Worm (Caenorhabditis elegans) whole organism, L4 larva: Measurements from ENCODE around the gene nspa-9.

Source experiments
- D1046.2 ChIP-seq: fragments of 200-800 bp; sonication (Bioruptor generic); IDR thresholded peaks from 2 replicates; pipeline ENCODE4 v1.3.6; 2022; ENCODE audit warnings: missing genetic modification characterization, missing compliant biosample characterization
- F10B5.3 ChIP-seq: sonication (generic microtip); optimal IDR thresholded peaks from 2 replicates; lab custom pipeline; 2016; ENCODE audit warnings: mild to moderate bottlenecking, missing genetic modification characterization, missing compliant biosample characterization
- F37D6.2 ChIP-seq: sonication (generic microtip); optimal IDR thresholded peaks from 2 replicates; lab custom pipeline; 2016; ENCODE audit warnings: mild to moderate bottlenecking, missing genetic modification characterization, missing compliant biosample characterization
- F44E2.7 ChIP-seq: fragments of 200-800 bp; sonication (Bioruptor generic); IDR thresholded peaks from 2 replicates; pipeline ENCODE4 v2.1.2; 2022; ENCODE audit warnings: missing genetic modification characterization, missing compliant biosample characterization
- R02D3.7 ChIP-seq: fragments of 150-350 bp; sonication (generic microtip); optimal IDR thresholded peaks from 3 replicates; lab custom pipeline; 2014; ENCODE audit warnings: missing biosample characterization, missing genetic modification characterization
- T26A8.4 ChIP-seq: fragments of 200-800 bp; sonication (Bioruptor generic); IDR thresholded peaks from 2 replicates; pipeline ENCODE4 v1.3.6; 2022; ENCODE audit warnings: missing genetic modification characterization, missing compliant biosample characterization
- Y75B8A.6 ChIP-seq: fragments of 200-800 bp; sonication (Bioruptor generic); IDR thresholded peaks from 2 replicates; pipeline ENCODE4 v1.3.6; 2022; ENCODE audit warnings: missing genetic modification reagents, missing genetic modification characterization, missing compliant biosample characterization
- ZK337.2 ChIP-seq: fragments of 200-800 bp; sonication (Bioruptor generic); IDR thresholded peaks from 2 replicates; pipeline ENCODE4 v1.3.6; 2022; ENCODE audit warnings: missing genetic modification reagents, missing genetic modification characterization, missing compliant biosample characterization
- aly-2 ChIP-seq: sonication (generic microtip); optimal IDR thresholded peaks from 2 replicates; lab custom pipeline; 2018; ENCODE audit warnings: missing biosample characterization, missing genetic modification characterization
- ama-1 ChIP-seq: fragments of 150-350 bp; optimal IDR thresholded peaks from 2 replicates; lab custom pipeline; 2014; ENCODE audit warnings: inconsistent platforms, mixed read lengths
- arid-1 ChIP-seq: fragments of 200-800 bp; sonication (Bioruptor generic); conservative IDR thresholded peaks from 2 replicates; pipeline ENCODE4 v1.3.6; 2022; ENCODE audit warnings: missing genetic modification reagents, missing genetic modification characterization, missing compliant biosample characterization
- ceh-20 ChIP-seq: fragments of 200-800 bp; sonication (Bioruptor generic); IDR thresholded peaks from 2 replicates; pipeline ENCODE4 v1.3.6; 2022; ENCODE audit warnings: missing genetic modification reagents, missing genetic modification characterization, missing compliant biosample characterization
- ces-1 ChIP-seq: fragments of 150-350 bp; sonication (generic microtip); optimal IDR thresholded peaks from 4 replicates; lab custom pipeline; 2014; ENCODE audit warnings: missing biosample characterization, missing genetic modification reagents, missing genetic modification characterization
- cey-2 ChIP-seq: sonication (generic microtip); optimal IDR thresholded peaks from 3 replicates; lab custom pipeline; 2017; ENCODE audit warnings: missing genetic modification characterization, mild to moderate bottlenecking, missing compliant biosample characterization, antibody characterized with exemption, borderline replicate concordance; ENCODE audit not compliant: insufficient read depth
- daf-16 ChIP-seq, 3 experiments: sonication (generic microtip); optimal IDR thresholded peaks; 2 replicates each; lab custom pipeline; 2016 to 2017; ENCODE audit warnings: missing genetic modification characterization in 3 of 3, missing genetic modification reagents in 3 of 3, mild to moderate bottlenecking in 2 of 3, missing compliant biosample characterization in 2 of 3, missing biosample characterization in 1 of 3, moderate library complexity in 1 of 3
- daf-19 ChIP-seq: fragments of 200-800 bp; sonication (Bioruptor generic); conservative IDR thresholded peaks from 2 replicates; pipeline ENCODE4 v1.3.6; 2022; ENCODE audit warnings: missing genetic modification characterization, missing compliant biosample characterization
- daf-8 ChIP-seq: fragments of 200-800 bp; sonication (Bioruptor generic); IDR thresholded peaks from 2 replicates; pipeline ENCODE4 v1.3.6; 2022; ENCODE audit warnings: missing genetic modification characterization, missing compliant biosample characterization
- dmd-6 ChIP-seq: fragments of 200-800 bp; sonication (Bioruptor generic); IDR thresholded peaks from 2 replicates; pipeline ENCODE4 v1.3.6; 2022; ENCODE audit warnings: missing genetic modification reagents, missing genetic modification characterization, missing compliant biosample characterization
- duxl-1 ChIP-seq: sonication (generic microtip); optimal IDR thresholded peaks from 2 replicates; lab custom pipeline; 2016; ENCODE audit warnings: mild to moderate bottlenecking, missing genetic modification characterization, moderate library complexity, missing compliant biosample characterization; ENCODE audit not compliant: poor library complexity
- dve-1 ChIP-seq: sonication (generic microtip); optimal IDR thresholded peaks from 2 replicates; lab custom pipeline; 2017; ENCODE audit warnings: antibody characterized with exemption, mild to moderate bottlenecking, missing genetic modification characterization, missing compliant biosample characterization; ENCODE audit not compliant: insufficient read depth
- hif-1 ChIP-seq, 2 experiments: sonication (generic microtip); optimal IDR thresholded peaks; 2 replicates each; lab custom pipeline; 2016 to 2017; ENCODE audit warnings: missing compliant biosample characterization in 2 of 2, missing genetic modification characterization in 2 of 2, missing genetic modification reagents in 2 of 2, missing genotype in 2 of 2, mild to moderate bottlenecking in 1 of 2
- hmg-1.1 ChIP-seq: fragments of 200-800 bp; sonication (Bioruptor generic); IDR thresholded peaks from 2 replicates; pipeline ENCODE4 v1.3.6; 2022; ENCODE audit warnings: missing genetic modification reagents, missing genetic modification characterization, missing compliant biosample characterization
- jun-1 ChIP-seq: fragments of 150-350 bp; optimal IDR thresholded peaks from 2 replicates; lab custom pipeline; 2014; ENCODE audit warnings: missing biosample characterization, missing genetic modification reagents, missing genetic modification characterization
- lin-39 ChIP-seq: fragments of 150-350 bp; optimal IDR thresholded peaks from 2 replicates; lab custom pipeline; 2014; ENCODE audit warnings: missing biosample characterization, missing genetic modification reagents, missing genetic modification characterization
- madf-5 ChIP-seq, 2 experiments: fragments of 200-800 bp; sonication (Bioruptor generic); IDR thresholded peaks; 2 replicates each; pipeline ENCODE4 v1.3.6; 2022; ENCODE audit warnings: missing compliant biosample characterization in 2 of 2, missing genetic modification characterization in 2 of 2
- mes-2 ChIP-seq: sonication (generic microtip); optimal IDR thresholded peaks from 2 replicates; lab custom pipeline; 2016; ENCODE audit warnings: missing genotype, mild to moderate bottlenecking, missing genetic modification characterization, missing compliant biosample characterization; ENCODE audit not compliant: poor library complexity, severe bottlenecking
- mxl-2 ChIP-seq: fragments of 200-800 bp; sonication (Bioruptor generic); conservative IDR thresholded peaks from 2 replicates; pipeline ENCODE4 v1.3.6; 2022; ENCODE audit warnings: missing genetic modification reagents, missing genetic modification characterization, missing compliant biosample characterization
- nhr-102 ChIP-seq: sonication (generic microtip); optimal IDR thresholded peaks from 2 replicates; lab custom pipeline; 2016; ENCODE audit warnings: mild to moderate bottlenecking, missing genetic modification characterization, moderate library complexity, missing compliant biosample characterization
- nhr-11 ChIP-seq: fragments of 150-350 bp; optimal IDR thresholded peaks from 2 replicates; lab custom pipeline; 2014; ENCODE audit warnings: missing biosample characterization, missing genetic modification characterization
- nhr-42 ChIP-seq: fragments of 200-800 bp; sonication (Bioruptor generic); IDR thresholded peaks from 2 replicates; pipeline ENCODE4 v1.3.6; 2022; ENCODE audit warnings: missing genetic modification characterization, missing compliant biosample characterization
- nhr-48 ChIP-seq: sonication (generic microtip); optimal IDR thresholded peaks from 2 replicates; lab custom pipeline; 2016; ENCODE audit warnings: mild to moderate bottlenecking, missing genetic modification characterization, missing compliant biosample characterization
- nhr-76 ChIP-seq: fragments of 150-350 bp; optimal IDR thresholded peaks from 2 replicates; lab custom pipeline; 2014; ENCODE audit warnings: missing biosample characterization, missing genetic modification characterization
- nhr-77 ChIP-seq: fragments of 150-350 bp; optimal IDR thresholded peaks from 2 replicates; lab custom pipeline; 2014; ENCODE audit warnings: missing biosample characterization, missing genetic modification characterization
- pha-4 ChIP-seq, 2 experiments: fragments of 150-350 bp in 1 of 2; fragments of 200-800 bp in 1 of 2; sonication (Bioruptor generic) in 1 of 2; IDR thresholded peaks in 1 of 2; optimal IDR thresholded peaks in 1 of 2; 2 replicates each; pipeline versions ENCODE4 v1.3.6 to Lab custom; 2014 to 2022; ENCODE audit warnings: missing genetic modification characterization in 2 of 2, missing genetic modification reagents in 2 of 2, missing biosample characterization in 1 of 2, missing compliant biosample characterization in 1 of 2
- php-3 ChIP-seq: fragments of 200-800 bp; sonication (Bioruptor generic); IDR thresholded peaks from 2 replicates; pipeline ENCODE4 v1.3.6; 2022; ENCODE audit warnings: missing genetic modification reagents, missing genetic modification characterization, missing compliant biosample characterization
- pqm-1 ChIP-seq: sonication (generic microtip); optimal IDR thresholded peaks from 2 replicates; lab custom pipeline; 2017; ENCODE audit warnings: missing biosample characterization, missing genetic modification characterization
- snpc-1.2 ChIP-seq: fragments of 200-800 bp; sonication (Bioruptor generic); IDR thresholded peaks from 2 replicates; pipeline ENCODE4 v1.3.6; 2022; ENCODE audit warnings: missing genetic modification reagents, missing genetic modification characterization, missing compliant biosample characterization
- spr-1 ChIP-seq: sonication (generic microtip); optimal IDR thresholded peaks from 2 replicates; lab custom pipeline; 2016; ENCODE audit warnings: mild to moderate bottlenecking, missing genetic modification characterization, missing compliant biosample characterization
- spr-3 ChIP-seq: fragments of 200-800 bp; sonication (Bioruptor generic); optimal IDR thresholded peaks from 2 replicates; lab custom pipeline; 2018; ENCODE audit warnings: mild to moderate bottlenecking, missing genetic modification characterization, missing compliant biosample characterization
- tra-1 ChIP-seq: fragments of 200-800 bp; sonication (Bioruptor generic); IDR thresholded peaks from 2 replicates; pipeline ENCODE4 v1.3.6; 2022; ENCODE audit warnings: missing genetic modification reagents, missing genetic modification characterization, missing compliant biosample characterization
- unc-62 ChIP-seq, 3 experiments: fragments of 150-350 bp in 1 of 3; sonication (generic microtip); optimal IDR thresholded peaks in 2 of 3; peaks in 1 of 3; 1 replicate in 1 of 3; 2 replicates in 2 of 3; lab custom pipeline; 2014 to 2017; ENCODE audit warnings: missing biosample characterization in 3 of 3, missing genetic modification characterization in 3 of 3, missing genetic modification reagents in 3 of 3, missing genotype in 1 of 3
- zfp-2 ChIP-seq: sonication (generic microtip); optimal IDR thresholded peaks from 2 replicates; lab custom pipeline; 2016; ENCODE audit warnings: mild to moderate bottlenecking, missing genetic modification characterization, missing compliant biosample characterization
- zip-2 ChIP-seq: fragments of 150-350 bp; optimal IDR thresholded peaks from 2 replicates; lab custom pipeline; 2014; ENCODE audit warnings: missing biosample characterization, missing genetic modification characterization
- ztf-7 ChIP-seq: fragments of 150-350 bp; optimal IDR thresholded peaks from 2 replicates; lab custom pipeline; 2014; ENCODE audit warnings: missing biosample characterization, missing genetic modification characterization

Gene nspa-9

ce11 chrX:11725646-11726045 lies 13.2 kb upstream of the nspa-9 start:
- TF ChIP-seq F10B5.3 (tag; lab: Kevin White, UChicago) (no peak), madf-5 (GFP tag; IDR thresholded peaks at IDR 0.05; lab: Robert Waterston, UW) (no peak), daf-19 (no peak), unc-62 (GFP tag; optimal IDR thresholded peaks at IDR 0.05 in 1 of 2; lab: Kevin White, UChicago) (peak in 1 of 2 experiments; percentile 81), unc-62 (tag; optimal IDR thresholded peaks at IDR 0.05; lab: Kevin White, UChicago) (no peak)

DNA sequence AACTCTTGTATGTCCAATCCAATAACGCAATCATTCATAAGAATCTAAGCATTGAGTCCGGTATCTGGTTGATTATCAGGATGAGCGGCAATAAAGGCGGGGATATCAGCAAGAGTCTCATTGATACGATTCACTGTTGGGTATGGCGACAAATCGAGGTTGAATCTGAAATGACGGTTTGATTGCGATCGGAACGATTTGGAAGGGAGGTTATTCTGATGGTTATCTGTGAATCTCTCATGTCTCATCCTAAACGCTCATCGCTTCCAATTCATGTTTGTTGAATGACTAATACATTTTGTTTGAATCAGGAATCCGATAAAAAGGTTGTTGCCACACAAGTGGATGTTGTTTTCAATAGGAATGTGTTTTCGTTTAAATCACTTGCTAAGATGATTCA lies 12.4 kb upstream of the nspa-9 start:
- TF ChIP-seq unc-62 (GFP tag; optimal IDR thresholded peaks at IDR 0.05 in 1 of 2; lab: Kevin White, UChicago) = peak in 1 of 2 experiments; percentile 69
- TF ChIP-seq unc-62 (tag; optimal IDR thresholded peaks at IDR 0.05; lab: Kevin White, UChicago) = no peak
- TF ChIP-seq ces-1 (GFP tag; lab: Kevin White, UChicago) = no peak
- TF ChIP-seq pha-4 (GFP tag; IDR thresholded peaks at IDR 0.05; lab: Robert Waterston, UW) = no peak
- no peak for TF ChIP-seq pha-4 (tag; optimal IDR thresholded peaks at IDR 0.05; lab: Kevin White, UChicago)
- TF ChIP-seq nhr-48 (tag; lab: Kevin White, UChicago) = no peak

DNA sequence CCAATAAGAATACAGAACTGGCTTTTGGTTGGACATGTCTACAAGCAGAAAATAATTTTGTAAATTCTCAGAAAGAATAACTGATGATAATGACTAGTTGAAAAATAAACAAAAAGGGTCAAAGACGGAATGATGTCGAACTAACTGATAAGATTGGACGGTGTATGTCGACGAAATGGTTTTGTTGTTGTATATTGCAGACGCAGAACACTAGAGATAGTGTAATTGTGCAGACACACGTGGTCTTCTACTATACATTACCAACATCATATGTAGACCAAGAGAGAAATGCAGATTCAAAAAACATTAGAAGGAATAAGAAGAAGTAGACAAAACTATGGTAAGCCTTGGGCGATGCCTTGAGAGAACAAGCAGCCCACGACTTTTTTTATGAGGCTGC lies 11.1 kb upstream of the nspa-9 start, which contains the start of the genes gst-42 and D1053.2:
TSS of gene gst-42 (minus strand) at position 176 of the 400 bp plus-strand sequence.
TSS of gene D1053.2 (plus strand) at position 391 of the 400 bp plus-strand sequence.
- no peak for TF ChIP-seq aly-2 (tag; lab: Kevin White, UChicago)
- TF ChIP-seq Y75B8A.6 = no peak
- TF ChIP-seq duxl-1 (tag; lab: Kevin White, UChicago) = no peak
- TF ChIP-seq hif-1 (tag; optimal IDR thresholded peaks at IDR 0.05; lab: Kevin White, UChicago) = no peak
- TF ChIP-seq ces-1 (GFP tag; lab: Kevin White, UChicago) = no peak
- TF ChIP-seq R02D3.7 (tag; lab: Kevin White, UChicago) = no peak
- TF ChIP-seq ceh-20 (GFP tag; lab: Robert Waterston, UW) = no peak
- peak in 1 of 2 experiments; percentile 9 for TF ChIP-seq daf-16 (GFP tag; optimal IDR thresholded peaks at IDR 0.05; lab: Kevin White, UChicago)
- peak; percentile 99 for TF ChIP-seq daf-16 (tag; optimal IDR thresholded peaks at IDR 0.05; lab: Kevin White, UChicago)
- peak; percentile 63; the same call in 1 of the 2 replicates for TF ChIP-seq tra-1
- no peak for TF ChIP-seq hmg-1.1 (GFP tag; lab: Robert Waterston, UW)
- TF ChIP-seq mxl-2 (GFP tag; lab: Robert Waterston, UW) = no peak
- peak; percentile 33 for TF ChIP-seq ztf-7 (tag; lab: Kevin White, UChicago)
- TF ChIP-seq pha-4 (GFP tag; IDR thresholded peaks at IDR 0.05; lab: Robert Waterston, UW) = no peak
- TF ChIP-seq pha-4 (tag; optimal IDR thresholded peaks at IDR 0.05; lab: Kevin White, UChicago) = peak; percentile 3
- TF ChIP-seq daf-8 = no peak
- peak; percentile 94 for TF ChIP-seq dve-1
- TF ChIP-seq dmd-6 (GFP tag; lab: Robert Waterston, UW) = peak; percentile 95
- no peak for TF ChIP-seq jun-1 (tag; lab: Kevin White, UChicago)
- no peak for TF ChIP-seq spr-3 (GFP tag; lab: Kevin White, UChicago)
- TF ChIP-seq F44E2.7 (GFP tag; lab: Robert Waterston, UW) = no peak
- TF ChIP-seq ZK337.2 = no peak
- TF ChIP-seq T26A8.4 (GFP tag; lab: Robert Waterston, UW) = no peak
- TF ChIP-seq spr-1 (tag; lab: Kevin White, UChicago) = no peak
- no peak for TF ChIP-seq mes-2
- TF ChIP-seq zfp-2 (tag; lab: Kevin White, UChicago) = no peak
- TF ChIP-seq nhr-76 (tag; lab: Kevin White, UChicago) = no peak
- peak; percentile 77 for TF ChIP-seq php-3 (GFP tag; lab: Robert Waterston, UW)
- no peak for TF ChIP-seq snpc-1.2 (GFP tag; lab: Robert Waterston, UW)
- peak; percentile 66 for TF ChIP-seq nhr-48 (tag; lab: Kevin White, UChicago)
- no peak for TF ChIP-seq arid-1
- TF ChIP-seq cey-2 (tag; lab: Kevin White, UChicago) = peak; percentile 54
- TF ChIP-seq nhr-102 (tag; lab: Kevin White, UChicago) = peak; percentile 78
- TF ChIP-seq F37D6.2 (tag; lab: Kevin White, UChicago) = no peak
- TF ChIP-seq ama-1 (lab: Kevin White, UChicago) = no peak
- TF ChIP-seq lin-39 (tag; lab: Kevin White, UChicago) = no peak
- no peak for TF ChIP-seq nhr-11 (tag; lab: Kevin White, UChicago)
- peak; percentile 86 for TF ChIP-seq nhr-77
- peak; percentile 89 for TF ChIP-seq pqm-1 (tag; lab: Kevin White, UChicago)
- no peak for TF ChIP-seq nhr-42 (GFP tag; lab: Robert Waterston, UW)
- no peak for TF ChIP-seq zip-2 (tag; lab: Kevin White, UChicago)
- no peak for TF ChIP-seq D1046.2 (GFP tag; lab: Robert Waterston, UW)
